Fruit fly (Drosophila melanogaster) whole organism, embryonic: ENCODE results near the gene CG6254.

ENCODE experiments used
- ATbp ChIP-seq: fragments of 200-800 bp; sonication (Bioruptor generic); optimal IDR thresholded peaks from 2 replicates; lab custom pipeline; 2017; ENCODE audit warnings: missing biosample characterization, mild to moderate bottlenecking, missing genetic modification characterization, missing genetic modification reagents
- Atf3 ChIP-seq: fragments of 200-800 bp; sonication (Bioruptor generic); optimal IDR thresholded peaks from 3 replicates; lab custom pipeline; 2016; ENCODE audit warnings: missing biosample characterization, missing genetic modification characterization
- B-H1 ChIP-seq: fragments of 200-800 bp; sonication (Bioruptor generic); IDR thresholded peaks from 3 replicates; pipeline ENCODE4 v1.3.6; 2022; ENCODE audit warnings: missing biosample characterization, missing genetic modification characterization
- CG1024 ChIP-seq: fragments of 200-800 bp; sonication (Bioruptor generic); IDR thresholded peaks from 2 replicates; pipeline ENCODE4 v1.3.6; 2022; ENCODE audit warnings: missing biosample characterization, missing genetic modification characterization
- CG10565 ChIP-seq: fragments of 200-800 bp; sonication (Bioruptor generic); optimal IDR thresholded peaks from 3 replicates; lab custom pipeline; 2016; ENCODE audit warnings: missing biosample characterization, mild to moderate bottlenecking, missing genetic modification characterization
- CG11247 ChIP-seq: fragments of 200-800 bp; sonication (Bioruptor generic); IDR thresholded peaks from 2 replicates; pipeline ENCODE4 v1.3.6; 2022; ENCODE audit warnings: missing biosample characterization, missing genetic modification characterization
- CG12744 ChIP-seq: fragments of 200-800 bp; sonication (Bioruptor generic); optimal IDR thresholded peaks from 2 replicates; lab custom pipeline; 2016; ENCODE audit warnings: missing biosample characterization, missing genetic modification characterization
- CG13123 ChIP-seq: fragments of 200-800 bp; sonication (Bioruptor generic); optimal IDR thresholded peaks from 2 replicates; lab custom pipeline; 2016; ENCODE audit warnings: missing biosample characterization, missing genetic modification characterization
- CG13775 ChIP-seq: fragments of 200-800 bp; sonication (Bioruptor generic); optimal IDR thresholded peaks from 3 replicates; lab custom pipeline; 2017; ENCODE audit warnings: missing biosample characterization, mild to moderate bottlenecking, missing genetic modification characterization
- CG14014 ChIP-seq: fragments of 200-800 bp; sonication (Bioruptor generic); IDR thresholded peaks from 2 replicates; pipeline ENCODE4 v1.3.6; 2022; ENCODE audit warnings: missing biosample characterization, missing genetic modification characterization
- CG15514 ChIP-seq: fragments of 200-800 bp; sonication (Bioruptor generic); optimal IDR thresholded peaks from 3 replicates; lab custom pipeline; 2017; ENCODE audit warnings: missing biosample characterization, missing genetic modification characterization, mild to moderate bottlenecking, moderate library complexity, missing genetic modification reagents
- CG16779 ChIP-seq: fragments of 200-800 bp; sonication (Bioruptor generic); IDR thresholded peaks from 2 replicates; pipeline ENCODE4 v1.3.6; 2022; ENCODE audit warnings: missing biosample characterization, missing genetic modification characterization
- CG16863 ChIP-seq: fragments of 200-800 bp; sonication (Bioruptor generic); optimal IDR thresholded peaks from 3 replicates; lab custom pipeline; 2016; ENCODE audit warnings: missing biosample characterization, missing genetic modification characterization
- CG17385 ChIP-seq: fragments of 200-800 bp; sonication (Bioruptor generic); optimal IDR thresholded peaks from 3 replicates; lab custom pipeline; 2018; ENCODE audit warnings: missing biosample characterization, mild to moderate bottlenecking, missing genetic modification characterization
- CG18476 ChIP-seq: fragments of 200-800 bp; sonication (Bioruptor generic); optimal IDR thresholded peaks from 2 replicates; lab custom pipeline; 2016; ENCODE audit warnings: missing biosample characterization, mild to moderate bottlenecking, missing genetic modification characterization
- CG2129 ChIP-seq: fragments of 200-800 bp; sonication (Bioruptor generic); IDR thresholded peaks from 2 replicates; pipeline ENCODE4 v1.3.6; 2022; ENCODE audit warnings: missing biosample characterization, missing genetic modification characterization; ENCODE audit not compliant: partially characterized antibody
- CG2712 ChIP-seq: fragments of 200-800 bp; optimal IDR thresholded peaks from 3 replicates; lab custom pipeline; 2019; ENCODE audit warnings: missing biosample characterization, mild to moderate bottlenecking, missing genetic modification characterization, moderate library complexity
- CG31365 ChIP-seq: fragments of 200-800 bp; sonication (Bioruptor generic); optimal IDR thresholded peaks from 2 replicates; lab custom pipeline; 2018; ENCODE audit warnings: missing biosample characterization, mild to moderate bottlenecking, missing genetic modification characterization
- CG42726 ChIP-seq: fragments of 200-800 bp; sonication (Bioruptor generic); IDR thresholded peaks from 2 replicates; pipeline ENCODE4 v1.3.6; 2022; ENCODE audit warnings: missing biosample characterization, missing genetic modification characterization; ENCODE audit not compliant: partially characterized antibody
- CHES-1-like ChIP-seq: fragments of 200-800 bp; sonication (Bioruptor generic); optimal IDR thresholded peaks from 2 replicates; lab custom pipeline; 2016; ENCODE audit warnings: missing biosample characterization, missing genetic modification characterization
- CkIIα-i1 ChIP-seq: fragments of 200-800 bp; sonication (Bioruptor generic); IDR thresholded peaks from 2 replicates; pipeline ENCODE4 v1.3.6; 2022; ENCODE audit warnings: missing biosample characterization, missing genetic modification characterization
- CrebB ChIP-seq: fragments of 200-800 bp; sonication (Bioruptor generic); optimal IDR thresholded peaks from 3 replicates; lab custom pipeline; 2018; ENCODE audit warnings: missing biosample characterization, mild to moderate bottlenecking, missing genetic modification characterization
- D19B ChIP-seq: fragments of 200-800 bp; sonication (Bioruptor generic); optimal IDR thresholded peaks from 2 replicates; lab custom pipeline; 2017; ENCODE audit warnings: missing biosample characterization, mild to moderate bottlenecking, missing genetic modification characterization
- Doc3 ChIP-seq: fragments of 200-800 bp; sonication (Bioruptor generic); IDR thresholded peaks from 3 replicates; pipeline ENCODE4 v1.3.6; 2022; ENCODE audit warnings: missing biosample characterization, missing genetic modification characterization; ENCODE audit not compliant: partially characterized antibody
- Dp ChIP-seq: fragments of 200-800 bp; sonication (Bioruptor generic); optimal IDR thresholded peaks from 2 replicates; lab custom pipeline; 2018; ENCODE audit warnings: missing biosample characterization, mild to moderate bottlenecking, missing genetic modification characterization, moderate library complexity
- E2f2 ChIP-seq: fragments of 200-800 bp; sonication (Bioruptor generic); IDR thresholded peaks from 2 replicates; pipeline ENCODE4 v1.3.6; 2022; ENCODE audit warnings: missing biosample characterization, missing genetic modification characterization
- Eip74EF ChIP-seq, 2 experiments: fragments of 200-800 bp in 1 of 2; fragments of >200 bp in 1 of 2; sonication (Bioruptor generic) in 1 of 2; optimal IDR thresholded peaks; 2 replicates each; lab custom pipeline; 2017 to 2019; ENCODE audit warnings: missing biosample characterization in 2 of 2, missing genetic modification characterization in 2 of 2, mild to moderate bottlenecking in 1 of 2, moderate library complexity in 1 of 2
- HHEX ChIP-seq: fragments of 200-800 bp; sonication (Bioruptor generic); optimal IDR thresholded peaks from 3 replicates; lab custom pipeline; 2017; ENCODE audit warnings: missing biosample characterization, mild to moderate bottlenecking, missing genetic modification characterization, missing genetic modification reagents
- HLH54F ChIP-seq: fragments of 200-800 bp; sonication (Bioruptor generic); optimal IDR thresholded peaks from 3 replicates; lab custom pipeline; 2016; ENCODE audit warnings: missing biosample characterization, missing genetic modification characterization
- Kr ChIP-seq: fragments of 200-800 bp; sonication (Bioruptor generic); optimal IDR thresholded peaks from 2 replicates; lab custom pipeline; 2017; ENCODE audit warnings: missing biosample characterization, mild to moderate bottlenecking, missing genetic modification characterization
- Lpt ChIP-seq: fragments of >200 bp; optimal IDR thresholded peaks from 2 replicates; lab custom pipeline; 2018; ENCODE audit warnings: missing biosample characterization, missing genetic modification characterization
- NC2β ChIP-seq: fragments of 200-800 bp; sonication (Bioruptor generic); optimal IDR thresholded peaks from 2 replicates; lab custom pipeline; 2016; ENCODE audit warnings: missing biosample characterization, missing genetic modification characterization
- Opbp ChIP-seq: fragments of 200-800 bp; sonication (Bioruptor generic); IDR thresholded peaks from 3 replicates; pipeline ENCODE4 v1.3.6; 2022; ENCODE audit warnings: missing biosample characterization, missing genetic modification characterization; ENCODE audit not compliant: partially characterized antibody
- Optix ChIP-seq: fragments of 200-800 bp; sonication (Bioruptor generic); IDR thresholded peaks from 3 replicates; pipeline ENCODE4 v1.3.6; 2022; ENCODE audit warnings: missing biosample characterization, missing genetic modification characterization
- PHDP ChIP-seq: fragments of 200-800 bp; sonication (Bioruptor generic); optimal IDR thresholded peaks from 3 replicates; lab custom pipeline; 2018; ENCODE audit warnings: missing biosample characterization, mild to moderate bottlenecking, missing genetic modification characterization, moderate library complexity
- Pdp1 ChIP-seq, 2 experiments: fragments of 200-800 bp; sonication (Bioruptor generic); optimal IDR thresholded peaks; 3 replicates each; lab custom pipeline; 2016; ENCODE audit warnings: missing biosample characterization in 2 of 2, missing genetic modification characterization in 2 of 2, mild to moderate bottlenecking in 1 of 2, moderate library complexity in 1 of 2
- Sry-δ ChIP-seq: fragments of 200-800 bp; sonication (Bioruptor generic); optimal IDR thresholded peaks from 2 replicates; lab custom pipeline; 2016; ENCODE audit warnings: missing biosample characterization, missing genetic modification characterization
- Trl ChIP-seq, 3 experiments: fragments of >200 bp in 2 of 3; fragments of 200-800 bp in 1 of 3; sonication (Bioruptor generic) in 1 of 3; optimal IDR thresholded peaks; 2 replicates in 1 of 3; 3 replicates in 2 of 3; lab custom pipeline; 2016 to 2017; ENCODE audit warnings: missing biosample characterization in 1 of 3, missing genetic modification characterization in 1 of 3
- YL-1 ChIP-seq: fragments of 200-800 bp; sonication (Bioruptor generic); optimal IDR thresholded peaks from 3 replicates; lab custom pipeline; 2017; ENCODE audit warnings: missing biosample characterization, mild to moderate bottlenecking, missing genetic modification characterization
- aop ChIP-seq: fragments of 200-800 bp; sonication (Bioruptor generic); IDR thresholded peaks from 2 replicates; pipeline ENCODE4 v1.3.6; 2022; ENCODE audit warnings: missing biosample characterization, missing genetic modification characterization
- bcd ChIP-seq: fragments of 200-800 bp; sonication (Bioruptor generic); optimal IDR thresholded peaks from 2 replicates; lab custom pipeline; 2017; ENCODE audit warnings: missing biosample characterization, mild to moderate bottlenecking, missing genetic modification characterization
- dan ChIP-seq: fragments of 200-800 bp; sonication (Bioruptor generic); IDR thresholded peaks from 2 replicates; pipeline ENCODE4 v1.3.6; 2022; ENCODE audit warnings: missing biosample characterization, missing genetic modification characterization
- fru ChIP-seq: fragments of >200 bp; optimal IDR thresholded peaks from 2 replicates; lab custom pipeline; 2017
- jing ChIP-seq: fragments of 200-800 bp; sonication (Bioruptor generic); optimal IDR thresholded peaks from 2 replicates; lab custom pipeline; 2018; ENCODE audit warnings: missing biosample characterization, mild to moderate bottlenecking, missing genetic modification characterization
- lbe ChIP-seq: fragments of 200-800 bp; sonication (Bioruptor generic); optimal IDR thresholded peaks from 2 replicates; lab custom pipeline; 2016; ENCODE audit warnings: missing biosample characterization, mild to moderate bottlenecking, missing genetic modification characterization
- org-1 ChIP-seq: fragments of 200-800 bp; sonication (Bioruptor generic); optimal IDR thresholded peaks from 2 replicates; lab custom pipeline; 2017; ENCODE audit warnings: missing biosample characterization, missing genetic modification characterization
- repo ChIP-seq: fragments of 200-800 bp; sonication (Bioruptor generic); optimal IDR thresholded peaks from 2 replicates; lab custom pipeline; 2016; ENCODE audit warnings: missing biosample characterization, missing genetic modification characterization
- rib ChIP-seq: fragments of 200-800 bp; sonication (Bioruptor generic); IDR thresholded peaks from 2 replicates; pipeline ENCODE4 v1.3.6; 2022; ENCODE audit warnings: missing biosample characterization, missing genetic modification characterization
- twi ChIP-seq: fragments of 200-800 bp; optimal IDR thresholded peaks from 2 replicates; lab custom pipeline; 2019; ENCODE audit warnings: missing biosample characterization, mild to moderate bottlenecking, missing genetic modification characterization, moderate library complexity
- tx ChIP-seq: fragments of 200-800 bp; sonication (Bioruptor generic); optimal IDR thresholded peaks from 2 replicates; lab custom pipeline; 2016; ENCODE audit warnings: missing biosample characterization, missing genetic modification characterization
- unpg ChIP-seq: fragments of 200-800 bp; sonication (Bioruptor generic); optimal IDR thresholded peaks from 3 replicates; lab custom pipeline; 2018; ENCODE audit warnings: missing biosample characterization, mild to moderate bottlenecking, missing genetic modification characterization, moderate library complexity

Gene CG6254

DNA sequence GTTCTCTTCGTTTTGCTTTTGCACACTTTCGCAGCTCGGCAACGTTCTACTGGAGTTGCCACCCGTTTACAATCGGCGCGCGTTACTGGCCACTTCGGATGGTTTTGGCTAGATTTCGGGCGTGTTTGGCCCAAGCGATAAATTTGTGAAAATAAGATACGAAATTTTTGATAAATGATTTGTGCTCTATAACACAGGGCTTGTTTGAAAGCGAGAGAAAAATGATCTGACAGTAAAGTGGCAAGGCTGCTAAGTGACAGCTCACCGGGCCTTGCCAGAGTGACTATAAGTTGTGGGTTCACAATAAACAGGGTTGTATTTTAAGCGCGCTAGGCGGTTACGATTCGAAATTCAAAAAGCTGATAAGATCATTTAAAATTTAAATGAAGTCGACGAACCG lies 51.2 kb downstream of the CG6254 start, which contains the start of gene Fmr1 (continued):
- peak; percentile 36 for TF ChIP-seq twi (tag; lab: Kevin White, UChicago)
- TF ChIP-seq CG12744 (GFP tag; lab: Kevin White, UChicago): peak; percentile 56
- no peak for TF ChIP-seq D19B (GFP tag; lab: Kevin White, UChicago)
- no peak for TF ChIP-seq Doc3
- no peak for TF ChIP-seq CG10565
- TF ChIP-seq CG11247 (GFP tag; lab: Robert Waterston, UW): peak; percentile 29; the same call in 1 of the 2 replicates
- no peak for TF ChIP-seq Eip74EF (GFP tag; optimal IDR thresholded peaks at IDR 0.05; lab: Kevin White, UChicago)
- TF ChIP-seq org-1 (GFP tag; lab: Kevin White, UChicago): no peak
- no peak for TF ChIP-seq rib (GFP tag; lab: Robert Waterston, UW)
- peak; percentile 41; the same call in 1 of the 3 replicates for TF ChIP-seq Optix (GFP tag; lab: Robert Waterston, UW)
- peak; percentile 66 for TF ChIP-seq CG13775 (GFP tag; lab: Kevin White, UChicago)
- TF ChIP-seq CG17385 (GFP tag; lab: Kevin White, UChicago): no peak
- TF ChIP-seq NC2β (GFP tag; lab: Kevin White, UChicago): peak; percentile 65
- TF ChIP-seq CG42726: no peak
- TF ChIP-seq Atf3 (GFP tag; lab: Kevin White, UChicago): peak; percentile 7
- TF ChIP-seq Trl (optimal IDR thresholded peaks at IDR 0.05; lab: Kevin White, UChicago): no peak
- peak; percentile 52 for TF ChIP-seq Trl (GFP tag; optimal IDR thresholded peaks at IDR 0.05; lab: Kevin White, UChicago)
- no peak for TF ChIP-seq B-H1
- TF ChIP-seq HLH54F (GFP tag; lab: Kevin White, UChicago): peak; percentile 63
- peak; percentile 71 for TF ChIP-seq Sry-δ
- peak; percentile 85 for TF ChIP-seq CG15514 (GFP tag; lab: Kevin White, UChicago)
- peak; percentile 72 for TF ChIP-seq CHES-1-like (GFP tag; lab: Kevin White, UChicago)
- no peak for TF ChIP-seq CG16779 (GFP tag; lab: Robert Waterston, UW)
- no peak for TF ChIP-seq CG2129 (GFP tag; lab: Robert Waterston, UW)
- no peak for TF ChIP-seq fru (lab: Kevin White, UChicago)
- peak; percentile 42 for TF ChIP-seq tx (GFP tag; lab: Kevin White, UChicago)
- TF ChIP-seq lbe: no peak
- peak; percentile 43 for TF ChIP-seq unpg (GFP tag; lab: Kevin White, UChicago)
- no peak for TF ChIP-seq Kr (GFP tag; lab: Kevin White, UChicago)
- no peak for TF ChIP-seq CG13123 (GFP tag; lab: Kevin White, UChicago)
- no peak for TF ChIP-seq CkIIα-i1
- TF ChIP-seq repo (GFP tag; lab: Kevin White, UChicago): no peak
- TF ChIP-seq HHEX: no peak
- peak; percentile 61 for TF ChIP-seq CG14014 (GFP tag; lab: Robert Waterston, UW)
- TF ChIP-seq Dp (GFP tag; lab: Kevin White, UChicago): peak; percentile 99
- no peak for TF ChIP-seq Lpt (GFP tag; lab: Kevin White, UChicago)
- TF ChIP-seq CG2712: peak; percentile 97
- TF ChIP-seq aop (GFP tag; lab: Robert Waterston, UW): no peak
- TF ChIP-seq bcd (GFP tag; lab: Kevin White, UChicago): peak; percentile 44
- TF ChIP-seq Pdp1 (GFP tag; optimal IDR thresholded peaks at IDR 0.05; lab: Kevin White, UChicago): peak; percentile 44 to 55
- TF ChIP-seq PHDP: peak; percentile 40
- TF ChIP-seq E2f2 (GFP tag; lab: Robert Waterston, UW): peak; percentile 98
- peak; percentile 12 for TF ChIP-seq ATbp (GFP tag; lab: Kevin White, UChicago)
- TF ChIP-seq CrebB (tag; lab: Kevin White, UChicago): no peak
- no peak for TF ChIP-seq CG1024 (GFP tag; lab: Robert Waterston, UW)
- no peak for TF ChIP-seq jing (GFP tag; lab: Kevin White, UChicago)
- peak; percentile 15; the same call in 1 of the 3 replicates for TF ChIP-seq Opbp
- TF ChIP-seq CG18476 (GFP tag; lab: Kevin White, UChicago): no peak
- TF ChIP-seq YL-1 (GFP tag; lab: Kevin White, UChicago): peak; percentile 17
- TF ChIP-seq CG16863 (GFP tag; lab: Kevin White, UChicago): peak; percentile 30
- no peak for TF ChIP-seq dan (GFP tag; lab: Robert Waterston, UW)
- TF ChIP-seq CG31365 (tag; lab: Kevin White, UChicago): no peak
